Worm (Caenorhabditis elegans): ENCODE data around the gene ZC196.5.
"Not testable (repeated sequence)": the region's sequence is repeated elsewhere in the genome, so short reads cannot be mapped to it uniquely, and the experiment has no call there.

- TF ChIP-seq unc-62 (GFP tag; optimal IDR thresholded peaks at IDR 0.05); fos-1 (tag; optimal IDR thresholded peaks at IDR 0.05); elt-3 (tag; optimal IDR thresholded peaks at IDR 0.05); nfya-1 (tag; optimal IDR thresholded peaks at IDR 0.05; ENCODE audit: insufficient read depth); nhr-11 (tag; optimal IDR thresholded peaks at IDR 0.05); R02D3.7 (tag; optimal IDR thresholded peaks at IDR 0.05): not testable (repeated sequence)
Measured at ce11 chrV:8696218-8696617, 33.0 kb upstream of the ZC196.5 start, which contains the start of gene ZC190.10.

Data from whole organism, L3 larva.